Worm (Caenorhabditis elegans) whole organism, young adult: ENCODE measurements around the gene Y25C1A.8.

Experiments
- F52B5.7 ChIP-seq: sonication (generic microtip); optimal IDR thresholded peaks from 2 replicates; lab custom pipeline; 2016; ENCODE audit warnings: mild to moderate bottlenecking, missing genetic modification characterization, missing compliant biosample characterization
- T07F8.4 ChIP-seq: sonication (generic microtip); optimal IDR thresholded peaks from 2 replicates; lab custom pipeline; 2016; ENCODE audit warnings: mild to moderate bottlenecking, missing genetic modification characterization, moderate library complexity, missing compliant biosample characterization
- attf-3 ChIP-seq: fragments of 200-800 bp; sonication (Bioruptor generic); conservative IDR thresholded peaks from 2 replicates; pipeline ENCODE4 v1.3.6; 2022; ENCODE audit warnings: missing genetic modification reagents, missing genetic modification characterization, missing compliant biosample characterization
- ceh-40 ChIP-seq: fragments of 200-800 bp; sonication (Bioruptor generic); IDR thresholded peaks from 2 replicates; pipeline ENCODE4 v1.3.6; 2022; ENCODE audit warnings: missing genetic modification characterization, missing compliant biosample characterization
- dpl-1 ChIP-seq: fragments of 150-350 bp; optimal IDR thresholded peaks from 2 replicates; lab custom pipeline; 2014; ENCODE audit warnings: missing biosample characterization, missing genetic modification reagents, missing genetic modification characterization
- him-1 ChIP-seq: sonication (generic microtip); optimal IDR thresholded peaks from 2 replicates; lab custom pipeline; 2016; ENCODE audit warnings: missing genotype, missing genetic modification reagents, missing genetic modification characterization, missing compliant biosample characterization
- lin-26 ChIP-seq: fragments of 200-800 bp; sonication (Bioruptor generic); IDR thresholded peaks from 2 replicates; pipeline ENCODE4 v1.3.6; 2022; ENCODE audit warnings: missing genetic modification reagents, missing genetic modification characterization, missing compliant biosample characterization
- madf-3 ChIP-seq: fragments of 200-800 bp; sonication (Bioruptor generic); IDR thresholded peaks from 2 replicates; pipeline ENCODE4 v1.3.6; 2022; ENCODE audit warnings: missing genetic modification reagents, missing genetic modification characterization, missing compliant biosample characterization
- nfyb-1 ChIP-seq: fragments of 200-800 bp; sonication (Bioruptor generic); IDR thresholded peaks from 2 replicates; pipeline ENCODE4 v1.3.6; 2022; ENCODE audit warnings: missing genetic modification reagents, missing genetic modification characterization, missing compliant biosample characterization
- pha-4 ChIP-seq: fragments of 150-350 bp; sonication (generic microtip); optimal IDR thresholded peaks from 2 replicates; lab custom pipeline; 2014; ENCODE audit warnings: missing biosample characterization, missing genetic modification reagents, missing genetic modification characterization
- xnd-1 ChIP-seq: sonication (generic microtip); optimal IDR thresholded peaks from 2 replicates; lab custom pipeline; 2016; ENCODE audit warnings: missing genotype, missing genetic modification reagents, missing genetic modification characterization, missing compliant biosample characterization

ce11 chrII:3112313-3112712 is 35.6 kb upstream of the Y25C1A.8 start, which contains the start of gene Y25C1A.2:
- TF ChIP-seq madf-3 (no peak), dpl-1 (GFP tag; lab: Kevin White, UChicago) (no peak), attf-3 (no peak), ceh-40 (no peak), T07F8.4 (tag; lab: Kevin White, UChicago) (no peak), nfyb-1 (GFP tag; lab: Robert Waterston, UW) (no peak), xnd-1 (tag; lab: Kevin White, UChicago) (no peak), lin-26 (no peak), pha-4 (tag; lab: Kevin White, UChicago) (no peak), F52B5.7 (no peak), him-1 (no peak)
